Fruit fly (Drosophila melanogaster): ENCODE data around the gene CG32344.

The CG32344 gene

dm6 chr3L:340569-340968 is 16.0 kb upstream of the CG32344 start:
- TF ChIP-seq CTCF (optimal IDR thresholded peaks at IDR 0.05), result no peak
- no peak for TF ChIP-seq CG8478 (optimal IDR thresholded peaks at IDR 0.05)

dm6 chr3L:340124-340523 is 15.6 kb upstream of the CG32344 start:
- TF ChIP-seq CG8478 (optimal IDR thresholded peaks at IDR 0.05) (no peak), CTCF (optimal IDR thresholded peaks at IDR 0.05) (no peak)

dm6 chr3L:339072-339471 is 14.6 kb upstream of the CG32344 start:
- no peak for TF ChIP-seq CG8478 (optimal IDR thresholded peaks at IDR 0.05)
- TF ChIP-seq CTCF (optimal IDR thresholded peaks at IDR 0.05), result no peak

- TF ChIP-seq CG8478 (optimal IDR thresholded peaks at IDR 0.05), result no peak
- TF ChIP-seq CTCF (optimal IDR thresholded peaks at IDR 0.05), result no peak
Measured at dm6 chr3L:338116-338515, 13.6 kb upstream of the CG32344 start.

dm6 chr3L:337148-337547 is 12.6 kb upstream of the CG32344 start:
- no peak for TF ChIP-seq CTCF (optimal IDR thresholded peaks at IDR 0.05)
- TF ChIP-seq CG8478 (optimal IDR thresholded peaks at IDR 0.05), result no peak

dm6 chr3L:331842-332802 is 7.6 kb upstream of the CG32344 start, which contains the start of gene mthl9:
Gene mthl9 (minus strand): TSS chr3L:332309.
- peak in 1 of 2 experiments; percentile 50 for TF ChIP-seq CTCF (optimal IDR thresholded peaks at IDR 0.05)
- TF ChIP-seq CG8478 (optimal IDR thresholded peaks at IDR 0.05), result no peak

dm6 chr3L:329153-329698 is 4.7 kb upstream of the CG32344 start:
- TF ChIP-seq CG8478 (optimal IDR thresholded peaks at IDR 0.05), result no peak
- TF ChIP-seq CTCF (optimal IDR thresholded peaks at IDR 0.05), result no peak

dm6 chr3L:327833-328232 is 3.3 kb upstream of the CG32344 start, which contains the start of the genes Atac3 and Ptpmeg:
Gene Atac3 (minus strand): TSS chr3L:327992.
Gene Ptpmeg (plus strand): TSS chr3L:328097.
- TF ChIP-seq CG8478 (optimal IDR thresholded peaks at IDR 0.05), result no peak
- TF ChIP-seq CTCF (optimal IDR thresholded peaks at IDR 0.05), result no peak

dm6 chr3L:321495-321894 is 3.0 kb downstream of the CG32344 start:
- no peak for TF ChIP-seq CTCF (optimal IDR thresholded peaks at IDR 0.05)
- TF ChIP-seq CG8478 (optimal IDR thresholded peaks at IDR 0.05), result no peak

- TF ChIP-seq CG8478 (optimal IDR thresholded peaks at IDR 0.05) (no peak), CTCF (optimal IDR thresholded peaks at IDR 0.05) (no peak)
Measured at dm6 chr3L:320798-321197, 3.7 kb downstream of the CG32344 start.

dm6 chr3L:320010-320337 is 4.5 kb downstream of the CG32344 start:
- TF ChIP-seq CTCF (optimal IDR thresholded peaks at IDR 0.05), result no peak
- TF ChIP-seq CG8478 (optimal IDR thresholded peaks at IDR 0.05), result no peak

- TF ChIP-seq CG8478 (optimal IDR thresholded peaks at IDR 0.05), result peak; percentile 10
- TF ChIP-seq CTCF (optimal IDR thresholded peaks at IDR 0.05), result peak; percentile 19 to 41
Measured at dm6 chr3L:319145-320009, 5.1 kb downstream of the CG32344 start, which contains the start of gene fwd. Gene fwd (minus strand): TSS chr3L:319884.

- no peak for TF ChIP-seq CG8478 (optimal IDR thresholded peaks at IDR 0.05)
- TF ChIP-seq CTCF (optimal IDR thresholded peaks at IDR 0.05), result no peak
Measured at dm6 chr3L:316784-317183, 7.7 kb downstream of the CG32344 start, which contains the start of gene ddbt. Gene ddbt (plus strand): TSS chr3L:317084.

dm6 chr3L:315140-315539 is 9.4 kb downstream of the CG32344 start:
- TF ChIP-seq CG8478 (optimal IDR thresholded peaks at IDR 0.05), result no peak
- no peak for TF ChIP-seq CTCF (optimal IDR thresholded peaks at IDR 0.05)

dm6 chr3L:312323-312722 is 12.2 kb downstream of the CG32344 start:
- no peak for TF ChIP-seq CTCF (optimal IDR thresholded peaks at IDR 0.05)
- no peak for TF ChIP-seq CG8478 (optimal IDR thresholded peaks at IDR 0.05)
